Worm (Caenorhabditis elegans) whole organism, L1 larva: ENCODE data around the gene F11C7.2.
A peak's percentile ranks its signal among the peaks of the same experiment; 100 is the strongest.

ENCODE experiments used
- C04F5.9 ChIP-seq: sonication (generic microtip); optimal IDR thresholded peaks from 2 replicates; lab custom pipeline; 2016; ENCODE audit warnings: missing genetic modification characterization, missing compliant biosample characterization
- C16A3.4 ChIP-seq: fragments of 150-350 bp; optimal IDR thresholded peaks from 2 replicates; lab custom pipeline; 2014; ENCODE audit warnings: missing biosample characterization, missing genetic modification characterization
- C34B4.2 ChIP-seq: sonication (generic microtip); optimal IDR thresholded peaks from 2 replicates; lab custom pipeline; 2017; ENCODE audit warnings: mild to moderate bottlenecking, missing genetic modification characterization, missing compliant biosample characterization
- Y116A8C.19 ChIP-seq: sonication (generic microtip); optimal IDR thresholded peaks from 2 replicates; lab custom pipeline; 2016; ENCODE audit warnings: missing compliant biosample characterization, missing genetic modification characterization, borderline replicate concordance
- aly-2 ChIP-seq: fragments of 150-350 bp; optimal IDR thresholded peaks from 2 replicates; lab custom pipeline; 2014; ENCODE audit warnings: missing biosample characterization, missing genetic modification characterization
- ama-1 ChIP-seq: fragments of 150-350 bp; optimal IDR thresholded peaks from 2 replicates; lab custom pipeline; 2014
- blmp-1 ChIP-seq: fragments of 150-350 bp; optimal IDR thresholded peaks from 2 replicates; lab custom pipeline; 2014; ENCODE audit warnings: missing biosample characterization, missing genetic modification characterization
- ceh-88 ChIP-seq: fragments of 200-800 bp; sonication (Bioruptor generic); IDR thresholded peaks from 2 replicates; pipeline ENCODE4 v1.3.6; 2022; ENCODE audit warnings: missing genetic modification characterization, missing compliant biosample characterization
- dsc-1 ChIP-seq: sonication (generic microtip); optimal IDR thresholded peaks from 2 replicates; lab custom pipeline; 2016; ENCODE audit warnings: mild to moderate bottlenecking, missing genetic modification characterization, missing compliant biosample characterization
- efl-1 ChIP-seq, 4 experiments: fragments of 150-350 bp; optimal IDR thresholded peaks in 3 of 4; peaks in 1 of 4; 1 replicate in 1 of 4; 2 replicates in 3 of 4; lab custom pipeline; 2014; ENCODE audit warnings: missing biosample characterization in 2 of 4, missing genetic modification characterization in 2 of 4, missing genetic modification reagents in 2 of 4
- egl-13 ChIP-seq: sonication (generic microtip); optimal IDR thresholded peaks from 2 replicates; lab custom pipeline; 2016; ENCODE audit warnings: missing genotype, missing genetic modification reagents, missing genetic modification characterization, missing compliant biosample characterization
- elt-3 ChIP-seq, 6 experiments: fragments of 150-350 bp in 1 of 6; sonication (generic microtip); optimal IDR thresholded peaks; 2 replicates each; lab custom pipeline; 2017 to 2018; ENCODE audit warnings: missing biosample characterization in 6 of 6, missing genetic modification characterization in 6 of 6, inconsistent platforms in 1 of 6
- ets-5 ChIP-seq: fragments of 200-800 bp; sonication (Bioruptor generic); IDR thresholded peaks from 2 replicates; pipeline ENCODE4 v1.3.6; 2022; ENCODE audit warnings: missing genetic modification characterization, missing compliant biosample characterization
- fkh-10 ChIP-seq: sonication (generic microtip); optimal IDR thresholded peaks from 2 replicates; lab custom pipeline; 2017; ENCODE audit warnings: missing biosample characterization, missing genetic modification reagents, missing genetic modification characterization
- fkh-4 ChIP-seq: sonication (generic microtip); optimal IDR thresholded peaks from 2 replicates; lab custom pipeline; 2016; ENCODE audit warnings: missing compliant biosample characterization, missing genetic modification characterization, borderline replicate concordance
- grh-1 ChIP-seq: fragments of 200-800 bp; sonication (Bioruptor generic); IDR thresholded peaks from 2 replicates; pipeline ENCODE4 v1.3.6; 2022; ENCODE audit warnings: missing genetic modification reagents, missing genetic modification characterization, missing compliant biosample characterization
- hpl-2 ChIP-seq: fragments of 150-350 bp; optimal IDR thresholded peaks from 2 replicates; lab custom pipeline; 2014; ENCODE audit warnings: missing biosample characterization, missing genetic modification reagents, missing genetic modification characterization
- irx-1 ChIP-seq: sonication (generic microtip); optimal IDR thresholded peaks from 2 replicates; lab custom pipeline; 2016; ENCODE audit warnings: missing genetic modification characterization, missing compliant biosample characterization
- isw-1 ChIP-seq: fragments of 200-800 bp; sonication (Bioruptor generic); IDR thresholded peaks from 2 replicates; pipeline ENCODE4 v1.3.6; 2022; ENCODE audit warnings: missing genetic modification characterization, missing compliant biosample characterization
- jun-1 ChIP-seq: fragments of 150-350 bp; optimal IDR thresholded peaks from 2 replicates; lab custom pipeline; 2014; ENCODE audit warnings: missing biosample characterization, missing genetic modification reagents, missing genetic modification characterization
- lin-13 ChIP-seq: fragments of 150-350 bp; optimal IDR thresholded peaks from 2 replicates; lab custom pipeline; 2014; ENCODE audit warnings: missing biosample characterization, missing genetic modification reagents, missing genetic modification characterization
- lin-14 ChIP-seq: fragments of 200-800 bp; sonication (Bioruptor generic); optimal IDR thresholded peaks from 2 replicates; lab custom pipeline; 2018; ENCODE audit warnings: mild to moderate bottlenecking, missing genetic modification characterization, moderate library complexity, missing compliant biosample characterization
- lin-15B ChIP-seq: fragments of 150-350 bp; sonication (generic microtip); optimal IDR thresholded peaks from 3 replicates; lab custom pipeline; 2014; ENCODE audit warnings: missing biosample characterization, missing genetic modification characterization
- lin-35 ChIP-seq, 2 experiments: fragments of 150-350 bp; optimal IDR thresholded peaks; 2 replicates each; lab custom pipeline; 2014; ENCODE audit warnings: missing biosample characterization in 2 of 2, missing genetic modification characterization in 2 of 2, missing genetic modification reagents in 2 of 2
- lin-39 ChIP-seq: fragments of 150-350 bp; optimal IDR thresholded peaks from 2 replicates; lab custom pipeline; 2014; ENCODE audit warnings: missing biosample characterization, missing genetic modification reagents, missing genetic modification characterization
- lsy-2 ChIP-seq, 2 experiments: fragments of 150-350 bp; optimal IDR thresholded peaks; 2 replicates each; lab custom pipeline; 2014; ENCODE audit warnings: missing biosample characterization in 2 of 2, missing genetic modification characterization in 2 of 2
- mab-9 ChIP-seq: fragments of 200-800 bp; sonication (Bioruptor generic); IDR thresholded peaks from 2 replicates; pipeline ENCODE4 v1.3.6; 2022; ENCODE audit warnings: missing genetic modification reagents, missing genetic modification characterization, missing compliant biosample characterization
- mef-2 ChIP-seq: fragments of 150-350 bp; optimal IDR thresholded peaks from 2 replicates; lab custom pipeline; 2014; ENCODE audit warnings: missing biosample characterization, missing genetic modification characterization
- mep-1 ChIP-seq: fragments of 150-350 bp; optimal IDR thresholded peaks from 2 replicates; lab custom pipeline; 2014; ENCODE audit warnings: missing biosample characterization, missing genetic modification characterization
- nhr-20 ChIP-seq: sonication (generic microtip); optimal IDR thresholded peaks from 2 replicates; lab custom pipeline; 2016; ENCODE audit warnings: mild to moderate bottlenecking, missing genetic modification characterization, missing compliant biosample characterization
- nhr-28 ChIP-seq: fragments of 150-350 bp; optimal IDR thresholded peaks from 2 replicates; lab custom pipeline; 2014; ENCODE audit warnings: missing biosample characterization, missing genetic modification characterization
- nhr-47 ChIP-seq: sonication (generic microtip); optimal IDR thresholded peaks from 2 replicates; lab custom pipeline; 2016; ENCODE audit warnings: mild to moderate bottlenecking, missing genetic modification characterization, moderate library complexity, missing compliant biosample characterization
- nhr-71 ChIP-seq: sonication (generic microtip); optimal IDR thresholded peaks from 2 replicates; lab custom pipeline; 2016; ENCODE audit warnings: mild to moderate bottlenecking, missing genetic modification characterization, moderate library complexity, missing compliant biosample characterization
- nhr-85 ChIP-seq: sonication (generic microtip); peaks from one replicate; lab custom pipeline; 2016; ENCODE audit warnings: missing genetic modification characterization, inconsistent platforms, missing compliant biosample characterization
- nhr-90 ChIP-seq: sonication (generic microtip); optimal IDR thresholded peaks from 2 replicates; lab custom pipeline; 2016; ENCODE audit warnings: mild to moderate bottlenecking, missing genetic modification characterization, missing compliant biosample characterization; ENCODE audit not compliant: poor library complexity
- swsn-7 ChIP-seq: sonication (generic microtip); optimal IDR thresholded peaks from 2 replicates; lab custom pipeline; 2016; ENCODE audit warnings: missing genetic modification characterization, missing compliant biosample characterization
- tbx-2 ChIP-seq: sonication (generic microtip); optimal IDR thresholded peaks from 2 replicates; lab custom pipeline; 2016; ENCODE audit warnings: missing genetic modification characterization, missing compliant biosample characterization
- unc-130 ChIP-seq: fragments of 150-350 bp; optimal IDR thresholded peaks from 2 replicates; lab custom pipeline; 2017; ENCODE audit warnings: missing biosample characterization, missing genetic modification characterization, inconsistent platforms
- unc-86 ChIP-seq: sonication (generic microtip); optimal IDR thresholded peaks from 2 replicates; lab custom pipeline; 2016; ENCODE audit warnings: missing genetic modification characterization, missing compliant biosample characterization
- zip-4 ChIP-seq: fragments of 200-800 bp; sonication (Bioruptor generic); optimal IDR thresholded peaks from 2 replicates; lab custom pipeline; 2018; ENCODE audit warnings: mild to moderate bottlenecking, missing genetic modification characterization, moderate library complexity, missing compliant biosample characterization
- ztf-11 ChIP-seq, 2 experiments: sonication (generic microtip); optimal IDR thresholded peaks; 2 replicates each; lab custom pipeline; 2016 to 2017; ENCODE audit warnings: missing genetic modification characterization in 2 of 2, missing biosample characterization in 1 of 2, missing compliant biosample characterization in 1 of 2
- ztf-4 ChIP-seq: fragments of 150-350 bp; optimal IDR thresholded peaks from 2 replicates; lab custom pipeline; 2014; ENCODE audit warnings: missing biosample characterization, missing genetic modification characterization

The F11C7.2 gene

DNA sequence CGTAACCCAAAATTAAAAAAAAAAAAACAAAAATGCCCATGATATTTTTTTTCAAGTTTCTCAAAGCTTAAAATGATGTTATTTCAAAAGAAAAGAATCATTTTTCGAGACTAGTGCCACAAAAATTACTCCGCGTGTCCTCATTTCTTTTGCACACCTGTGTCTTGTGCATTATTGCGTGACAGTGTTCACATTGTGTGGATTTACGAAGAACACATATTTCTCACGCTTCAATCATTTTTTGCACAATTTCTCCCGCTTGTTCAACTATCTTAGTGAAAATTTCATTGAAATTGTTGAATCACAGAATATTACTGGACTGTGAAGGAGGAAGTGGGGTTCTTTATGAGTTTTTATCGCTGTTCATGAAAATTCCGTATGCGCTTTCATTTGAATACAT, 12.2 kb downstream of the F11C7.2 start (continued):
- TF ChIP-seq nhr-90 (tag; lab: Kevin White, UChicago), result no peak
- no peak for TF ChIP-seq C34B4.2 (tag; lab: Kevin White, UChicago)

- TF ChIP-seq efl-1 (optimal IDR thresholded peaks at IDR 0.05; lab: Kevin White, UChicago) (no peak), efl-1 (GFP tag; optimal IDR thresholded peaks at IDR 0.05 in 1 of 2; lab: Kevin White, UChicago) (peak in 1 of 2 experiments; percentile 91), ama-1 (no peak)
Measured at ce11 chrX:17412642-17413041, 16.0 kb downstream of the F11C7.2 start.

DNA sequence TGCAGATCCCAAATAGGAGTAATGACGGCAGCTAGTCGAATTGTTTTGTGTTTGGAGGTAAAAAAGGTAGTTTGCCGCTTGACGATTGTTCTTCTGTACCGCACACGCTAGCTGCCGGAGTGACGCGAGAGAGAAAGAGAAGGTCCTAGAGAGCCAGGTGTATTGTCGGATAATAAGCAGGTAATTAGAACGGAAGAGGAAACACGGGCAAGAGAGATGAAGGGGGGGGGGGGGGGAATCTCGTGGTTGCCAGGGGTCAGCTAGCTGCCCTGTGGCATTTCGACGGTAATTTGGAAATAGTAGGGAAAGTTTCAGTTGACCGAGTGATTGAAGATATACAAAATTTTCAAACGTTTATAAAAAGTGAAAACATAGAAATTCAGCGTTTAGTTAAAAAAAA, 17.3 kb downstream of the F11C7.2 start, which contains the start of gene crb-1:
Gene crb-1 (minus strand): TSS at position 147 of the 400 bp plus-strand sequence.
- TF ChIP-seq lin-15B (tag; lab: Kevin White, UChicago), result no peak
- TF ChIP-seq lin-35 (GFP tag; optimal IDR thresholded peaks at IDR 0.05; lab: Kevin White, UChicago), result no peak

- TF ChIP-seq C16A3.4, result no peak
- TF ChIP-seq mef-2, result no peak
- no peak for TF ChIP-seq blmp-1 (tag; lab: Kevin White, UChicago)
- TF ChIP-seq lin-14 (GFP tag; lab: Kevin White, UChicago), result peak; percentile 8
- no peak for TF ChIP-seq egl-13
- no peak for TF ChIP-seq ets-5
- TF ChIP-seq efl-1 (optimal IDR thresholded peaks at IDR 0.05; lab: Kevin White, UChicago), result no peak
- peak in 1 of 2 experiments; percentile 68 for TF ChIP-seq efl-1 (GFP tag; optimal IDR thresholded peaks at IDR 0.05 in 1 of 2; lab: Kevin White, UChicago)
- no peak for TF ChIP-seq nhr-20 (tag; lab: Kevin White, UChicago)
- no peak for TF ChIP-seq grh-1 (GFP tag; lab: Robert Waterston, UW)
- peak in 1 of 6 experiments; percentile 51 for TF ChIP-seq elt-3 (tag; optimal IDR thresholded peaks at IDR 0.05; lab: Kevin White, UChicago)
- peak; percentile 54 for TF ChIP-seq nhr-85 (tag; lab: Kevin White, UChicago)
- TF ChIP-seq ztf-11 (tag; optimal IDR thresholded peaks at IDR 0.05; lab: Kevin White, UChicago), result no peak
- no peak for TF ChIP-seq zip-4 (GFP tag; lab: Kevin White, UChicago)
- TF ChIP-seq unc-86, result no peak
- peak; percentile 14 for TF ChIP-seq nhr-71 (tag; lab: Kevin White, UChicago)
- no peak for TF ChIP-seq hpl-2 (GFP tag; lab: Kevin White, UChicago)
Measured at ce11 chrX:17417505-17418004, 20.9 kb downstream of the F11C7.2 start.

ce11 chrX:17419813-17420584, 23.4 kb downstream of the F11C7.2 start:
- TF ChIP-seq ceh-88 (GFP tag; lab: Robert Waterston, UW) (no peak), tbx-2 (tag; lab: Kevin White, UChicago) (peak; percentile 13), jun-1 (tag; lab: Kevin White, UChicago) (peak; percentile 26), lin-39 (tag; lab: Kevin White, UChicago) (no peak), nhr-20 (tag; lab: Kevin White, UChicago) (peak; percentile 36), aly-2 (tag; lab: Kevin White, UChicago) (peak; percentile 59), mab-9 (GFP tag; lab: Robert Waterston, UW) (no peak), lsy-2 (tag; optimal IDR thresholded peaks at IDR 0.05; lab: Kevin White, UChicago) (peak in 1 of 2 experiments; percentile 71), lin-13 (GFP tag; lab: Kevin White, UChicago) (peak; percentile 22), nhr-90 (tag; lab: Kevin White, UChicago) (peak; percentile 83), isw-1 (GFP tag; lab: Robert Waterston, UW) (no peak), unc-130 (tag; lab: Kevin White, UChicago) (no peak), swsn-7 (no peak), lin-35 (GFP tag; optimal IDR thresholded peaks at IDR 0.05; lab: Kevin White, UChicago) (peak in 1 of 2 experiments; percentile 47), nhr-47 (tag; lab: Kevin White, UChicago) (peak; percentile 28), dsc-1 (tag; lab: Kevin White, UChicago) (no peak), zip-4 (GFP tag; lab: Kevin White, UChicago) (no peak), C04F5.9 (no peak), fkh-10 (GFP tag; lab: Kevin White, UChicago) (no peak), fkh-4 (tag; lab: Kevin White, UChicago) (no peak), ztf-4 (tag; lab: Kevin White, UChicago) (peak; percentile 94), C16A3.4 (peak; percentile 10), irx-1 (tag; lab: Kevin White, UChicago) (peak; percentile 27), ets-5 (0 out of 2 replicates have a peak, but pooled peaks have one; percentile 7), Y116A8C.19 (tag; lab: Kevin White, UChicago) (no peak), elt-3 (tag; optimal IDR thresholded peaks at IDR 0.05; lab: Kevin White, UChicago) (peak in 3 of 6 experiments; percentile 2 to 80 (median 70)), nhr-28 (tag; lab: Kevin White, UChicago) (no peak), mep-1 (tag; lab: Kevin White, UChicago) (peak; percentile 21)
